Worm (Caenorhabditis elegans) whole organism, L3 larva: ENCODE measurements around the gene str-214.
A peak's percentile ranks its signal among the peaks of the same experiment; 100 is the strongest.

Source experiments
- R02D3.7 ChIP-seq: fragments of 150-350 bp; optimal IDR thresholded peaks from 2 replicates; lab custom pipeline; 2014; ENCODE audit warnings: missing biosample characterization, missing genetic modification characterization
- ZK546.5 ChIP-seq: sonication (generic microtip); optimal IDR thresholded peaks from 2 replicates; lab custom pipeline; 2017; ENCODE audit warnings: missing biosample characterization, missing genetic modification characterization
- aly-2 ChIP-seq: fragments of 150-350 bp; optimal IDR thresholded peaks from 2 replicates; lab custom pipeline; 2014; ENCODE audit warnings: missing biosample characterization, missing genetic modification characterization
- ceh-16 ChIP-seq: sonication (generic microtip); optimal IDR thresholded peaks from 2 replicates; lab custom pipeline; 2017; ENCODE audit warnings: missing biosample characterization, missing genetic modification characterization
- ceh-28 ChIP-seq: fragments of 150-350 bp; optimal IDR thresholded peaks from 2 replicates; lab custom pipeline; 2014; ENCODE audit warnings: missing biosample characterization, missing genetic modification reagents, missing genetic modification characterization
- ceh-82 ChIP-seq: fragments of 150-350 bp; optimal IDR thresholded peaks from 2 replicates; lab custom pipeline; 2014; ENCODE audit warnings: missing biosample characterization, missing genetic modification characterization
- ceh-9 ChIP-seq: sonication (generic microtip); optimal IDR thresholded peaks from 2 replicates; lab custom pipeline; 2018; ENCODE audit warnings: missing biosample characterization, missing genetic modification characterization
- daf-12 ChIP-seq: fragments of 150-350 bp; optimal IDR thresholded peaks from 2 replicates; lab custom pipeline; 2014; ENCODE audit warnings: missing biosample characterization, missing genetic modification reagents, missing genetic modification characterization
- egl-27 ChIP-seq: sonication (generic microtip); optimal IDR thresholded peaks from 4 replicates; lab custom pipeline; 2017; ENCODE audit warnings: missing biosample characterization, missing genetic modification reagents, missing genetic modification characterization
- egl-5 ChIP-seq: fragments of 150-350 bp; optimal IDR thresholded peaks from 2 replicates; lab custom pipeline; 2017; ENCODE audit warnings: missing biosample characterization, missing genetic modification reagents, missing genetic modification characterization, inconsistent platforms
- elt-1 ChIP-seq: fragments of 150-350 bp; optimal IDR thresholded peaks from 2 replicates; lab custom pipeline; 2014; ENCODE audit warnings: missing biosample characterization, missing genetic modification characterization
- elt-2 ChIP-seq: sonication (generic microtip); optimal IDR thresholded peaks from 2 replicates; lab custom pipeline; 2016; ENCODE audit warnings: missing genetic modification reagents, mild to moderate bottlenecking, missing genetic modification characterization, missing compliant biosample characterization
- elt-3 ChIP-seq, 3 experiments: fragments of 150-350 bp in 1 of 3; sonication (generic microtip) in 2 of 3; optimal IDR thresholded peaks; 2 replicates in 2 of 3; 4 replicates in 1 of 3; lab custom pipeline; 2014 to 2017; ENCODE audit warnings: missing biosample characterization in 3 of 3, missing genetic modification characterization in 3 of 3
- fkh-10 ChIP-seq: sonication (generic microtip); optimal IDR thresholded peaks from 2 replicates; lab custom pipeline; 2017; ENCODE audit warnings: missing biosample characterization, missing genetic modification reagents, missing genetic modification characterization
- fkh-2 ChIP-seq: fragments of 150-350 bp; optimal IDR thresholded peaks from 2 replicates; lab custom pipeline; 2014; ENCODE audit warnings: missing biosample characterization, missing genetic modification reagents, missing genetic modification characterization
- fos-1 ChIP-seq: fragments of 150-350 bp; optimal IDR thresholded peaks from 2 replicates; lab custom pipeline; 2014; ENCODE audit warnings: missing biosample characterization, missing genetic modification characterization
- hmg-11 ChIP-seq: sonication (generic microtip); optimal IDR thresholded peaks from 2 replicates; lab custom pipeline; 2016; ENCODE audit warnings: missing genetic modification characterization, missing compliant biosample characterization
- lin-15B ChIP-seq: fragments of 150-350 bp; optimal IDR thresholded peaks from 2 replicates; lab custom pipeline; 2014; ENCODE audit warnings: missing biosample characterization, missing genetic modification characterization
- lin-39 ChIP-seq: fragments of 150-350 bp; optimal IDR thresholded peaks from 2 replicates; lab custom pipeline; 2018; ENCODE audit warnings: missing biosample characterization, missing genetic modification reagents, missing genetic modification characterization
- lsy-12 ChIP-seq: sonication (generic microtip); optimal IDR thresholded peaks from 2 replicates; lab custom pipeline; 2016; ENCODE audit warnings: mild to moderate bottlenecking, missing genetic modification characterization, missing compliant biosample characterization
- nfya-1 ChIP-seq: sonication (generic microtip); optimal IDR thresholded peaks from 2 replicates; lab custom pipeline; 2017; ENCODE audit warnings: missing genetic modification characterization, mild to moderate bottlenecking, missing compliant biosample characterization, antibody characterized with exemption, moderate library complexity; ENCODE audit not compliant: insufficient read depth
- nhr-11 ChIP-seq: fragments of 150-350 bp; optimal IDR thresholded peaks from 2 replicates; lab custom pipeline; 2014; ENCODE audit warnings: missing biosample characterization, missing genetic modification characterization
- nhr-23 ChIP-seq: fragments of 150-350 bp; optimal IDR thresholded peaks from 2 replicates; lab custom pipeline; 2014; ENCODE audit warnings: missing biosample characterization, missing genetic modification reagents, missing genetic modification characterization
- nhr-237 ChIP-seq: fragments of 150-350 bp; optimal IDR thresholded peaks from 2 replicates; lab custom pipeline; 2014; ENCODE audit warnings: missing biosample characterization, missing genetic modification characterization
- nhr-25 ChIP-seq: sonication (generic microtip); optimal IDR thresholded peaks from 2 replicates; lab custom pipeline; 2017; ENCODE audit warnings: missing biosample characterization, missing genetic modification characterization
- nhr-28 ChIP-seq: fragments of 150-350 bp; optimal IDR thresholded peaks from 2 replicates; lab custom pipeline; 2014; ENCODE audit warnings: missing biosample characterization, missing genetic modification characterization
- nhr-43 ChIP-seq: sonication (generic microtip); optimal IDR thresholded peaks from 2 replicates; lab custom pipeline; 2016; ENCODE audit warnings: mild to moderate bottlenecking, missing genetic modification characterization, missing compliant biosample characterization; ENCODE audit not compliant: poor library complexity, severe bottlenecking
- nhr-76 ChIP-seq: fragments of 150-350 bp; sonication (generic microtip); optimal IDR thresholded peaks from 5 replicates; lab custom pipeline; 2014; ENCODE audit warnings: missing biosample characterization, missing genetic modification characterization
- pha-4 ChIP-seq: fragments of 150-350 bp; optimal IDR thresholded peaks from 2 replicates; lab custom pipeline; 2014; ENCODE audit warnings: missing biosample characterization, missing genetic modification reagents, missing genetic modification characterization
- pqm-1 ChIP-seq: fragments of 150-350 bp; optimal IDR thresholded peaks from 2 replicates; lab custom pipeline; 2017; ENCODE audit warnings: missing biosample characterization, missing genetic modification characterization, inconsistent platforms
- sea-2 ChIP-seq: fragments of 150-350 bp; sonication (generic microtip); optimal IDR thresholded peaks from 4 replicates; lab custom pipeline; 2014; ENCODE audit warnings: missing biosample characterization, missing genetic modification reagents, missing genetic modification characterization
- skn-1 ChIP-seq: fragments of 150-350 bp; optimal IDR thresholded peaks from 2 replicates; lab custom pipeline; 2014; ENCODE audit warnings: missing biosample characterization, missing genetic modification characterization
- snpc-4 ChIP-seq: fragments of 150-350 bp; optimal IDR thresholded peaks from 2 replicates; lab custom pipeline; 2014; ENCODE audit warnings: missing biosample characterization, missing genetic modification characterization
- tbx-2 ChIP-seq: sonication (generic microtip); optimal IDR thresholded peaks from 2 replicates; lab custom pipeline; 2016; ENCODE audit warnings: mild to moderate bottlenecking, missing genetic modification characterization, missing compliant biosample characterization
- unc-39 ChIP-seq: sonication (generic microtip); optimal IDR thresholded peaks from 4 replicates; lab custom pipeline; 2017; ENCODE audit warnings: missing biosample characterization, missing genetic modification characterization
- ztf-4 ChIP-seq: fragments of 150-350 bp; optimal IDR thresholded peaks from 2 replicates; lab custom pipeline; 2014; ENCODE audit warnings: missing biosample characterization, missing genetic modification characterization

The str-214 gene

ce11 chrV:16350775-16351378, 35.8 kb downstream of the str-214 start:
- no peak for TF ChIP-seq fos-1 (tag; lab: Kevin White, UChicago)
- TF ChIP-seq hmg-11 (tag; lab: Kevin White, UChicago), result peak; percentile 64
- no peak for TF ChIP-seq ceh-9
- no peak for TF ChIP-seq ZK546.5 (tag; lab: Kevin White, UChicago)
- no peak for TF ChIP-seq nhr-237 (tag; lab: Kevin White, UChicago)
- peak; percentile 2 for TF ChIP-seq egl-5 (tag; lab: Kevin White, UChicago)
- peak; percentile 87 for TF ChIP-seq nfya-1 (tag; lab: Kevin White, UChicago)
- no peak for TF ChIP-seq ceh-28 (tag; lab: Kevin White, UChicago)
- TF ChIP-seq fkh-2 (tag; lab: Kevin White, UChicago), result no peak
- peak; percentile 45 for TF ChIP-seq lin-15B (tag; lab: Kevin White, UChicago)
- no peak for TF ChIP-seq nhr-25
- no peak for TF ChIP-seq lsy-12 (tag; lab: Kevin White, UChicago)
- no peak for TF ChIP-seq nhr-23
- TF ChIP-seq elt-1 (tag; lab: Kevin White, UChicago), result no peak
- TF ChIP-seq snpc-4 (tag; lab: Kevin White, UChicago), result peak; percentile 65
- peak; percentile 23 for TF ChIP-seq nhr-11 (tag; lab: Kevin White, UChicago)
- no peak for TF ChIP-seq tbx-2 (tag; lab: Kevin White, UChicago)
- peak; percentile 36 for TF ChIP-seq fkh-10 (GFP tag; lab: Kevin White, UChicago)
- no peak for TF ChIP-seq aly-2 (tag; lab: Kevin White, UChicago)
- TF ChIP-seq egl-27 (tag; lab: Kevin White, UChicago), result no peak
- TF ChIP-seq pqm-1 (tag; lab: Kevin White, UChicago), result peak; percentile 38
- no peak for TF ChIP-seq nhr-76 (tag; lab: Kevin White, UChicago)
- no peak for TF ChIP-seq ceh-82 (tag; lab: Kevin White, UChicago)
- TF ChIP-seq R02D3.7 (tag; lab: Kevin White, UChicago), result no peak
- TF ChIP-seq pha-4, result peak; percentile 70
- no peak for TF ChIP-seq skn-1 (tag; lab: Kevin White, UChicago)
- TF ChIP-seq daf-12 (tag; lab: Kevin White, UChicago), result no peak
- no peak for TF ChIP-seq ztf-4 (tag; lab: Kevin White, UChicago)
- TF ChIP-seq nhr-43 (tag; lab: Kevin White, UChicago), result no peak
- no peak for TF ChIP-seq ceh-16 (tag; lab: Kevin White, UChicago)
- peak; percentile 53 for TF ChIP-seq elt-2 (tag; lab: Kevin White, UChicago)
- TF ChIP-seq lin-39 (tag; lab: Kevin White, UChicago), result peak; percentile 55

ce11 chrV:16351757-16352156, 36.7 kb downstream of the str-214 start:
- TF ChIP-seq sea-2 (GFP tag; lab: Kevin White, UChicago) (no peak), snpc-4 (tag; lab: Kevin White, UChicago) (peak; percentile 80), pha-4 (no peak), elt-3 (tag; optimal IDR thresholded peaks at IDR 0.05; lab: Kevin White, UChicago) (no peak), nhr-237 (tag; lab: Kevin White, UChicago) (no peak), pqm-1 (tag; lab: Kevin White, UChicago) (no peak)

DNA sequence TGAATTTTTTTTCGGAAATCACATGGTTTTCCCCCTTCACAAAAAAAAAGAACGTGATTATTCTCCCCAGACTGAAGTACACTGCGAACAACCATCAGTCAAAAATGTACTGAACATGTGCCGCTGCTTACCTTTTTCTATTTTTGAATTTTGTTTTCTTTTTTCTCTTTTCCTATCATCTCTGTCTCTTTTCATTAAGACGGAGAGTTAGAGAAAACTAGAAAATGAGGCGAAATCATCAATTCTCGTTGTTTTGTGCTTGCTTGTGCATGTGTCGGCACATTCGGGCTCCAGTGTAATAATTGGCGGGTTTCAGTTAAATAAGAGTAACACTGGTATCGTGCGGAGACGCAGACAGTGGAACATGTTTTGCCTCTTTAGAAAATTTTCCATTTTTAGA, 37.2 kb downstream of the str-214 start:
- no peak for TF ChIP-seq nhr-28 (tag; lab: Kevin White, UChicago)
- TF ChIP-seq elt-2 (tag; lab: Kevin White, UChicago), result peak; percentile 60
- peak; percentile 3 for TF ChIP-seq egl-5 (tag; lab: Kevin White, UChicago)
- peak; percentile 13 for TF ChIP-seq hmg-11 (tag; lab: Kevin White, UChicago)
- TF ChIP-seq lin-39 (tag; lab: Kevin White, UChicago), result peak; percentile 54
- TF ChIP-seq nhr-11 (tag; lab: Kevin White, UChicago), result no peak
- TF ChIP-seq pha-4, result peak; percentile 69
- TF ChIP-seq unc-39 (tag; lab: Kevin White, UChicago), result no peak
- TF ChIP-seq ZK546.5 (tag; lab: Kevin White, UChicago), result no peak
- TF ChIP-seq skn-1 (tag; lab: Kevin White, UChicago), result peak; percentile 56
- no peak for TF ChIP-seq ceh-9
- no peak for TF ChIP-seq nhr-23
- no peak for TF ChIP-seq daf-12 (tag; lab: Kevin White, UChicago)
- peak; percentile 54 for TF ChIP-seq nfya-1 (tag; lab: Kevin White, UChicago)
- TF ChIP-seq fos-1 (tag; lab: Kevin White, UChicago), result no peak
- peak; percentile 58 for TF ChIP-seq pqm-1 (tag; lab: Kevin White, UChicago)
- TF ChIP-seq ztf-4 (tag; lab: Kevin White, UChicago), result no peak
- peak; percentile 22 for TF ChIP-seq lin-15B (tag; lab: Kevin White, UChicago)
- TF ChIP-seq, all 47 proteins: peak for 9
